Worm (Caenorhabditis elegans) whole organism, L1 larva: ENCODE results near the gene hrpf-2.

Source experiments
- C04F5.9 ChIP-seq: sonication (generic microtip); optimal IDR thresholded peaks from 2 replicates; lab custom pipeline; 2016; ENCODE audit warnings: missing genetic modification characterization, missing compliant biosample characterization
- egl-27 ChIP-seq, 2 experiments: fragments of 150-350 bp in 1 of 2; sonication (generic microtip); optimal IDR thresholded peaks; 3 replicates each; lab custom pipeline; 2017 to 2018; ENCODE audit warnings: missing biosample characterization in 2 of 2, missing genetic modification characterization in 2 of 2, missing genetic modification reagents in 2 of 2
- elt-2 ChIP-seq: sonication (generic microtip); optimal IDR thresholded peaks from 2 replicates; lab custom pipeline; 2016; ENCODE audit warnings: missing genetic modification characterization, mild to moderate bottlenecking, inconsistent platforms, missing compliant biosample characterization, missing genetic modification reagents
- fkh-10 ChIP-seq: sonication (generic microtip); optimal IDR thresholded peaks from 2 replicates; lab custom pipeline; 2017; ENCODE audit warnings: missing biosample characterization, missing genetic modification reagents, missing genetic modification characterization
- fos-1 ChIP-seq: fragments of 150-350 bp; optimal IDR thresholded peaks from 2 replicates; lab custom pipeline; 2014; ENCODE audit warnings: missing biosample characterization, missing genetic modification characterization
- jun-1 ChIP-seq: fragments of 150-350 bp; optimal IDR thresholded peaks from 2 replicates; lab custom pipeline; 2014; ENCODE audit warnings: missing biosample characterization, missing genetic modification reagents, missing genetic modification characterization
- mef-2 ChIP-seq: fragments of 150-350 bp; optimal IDR thresholded peaks from 2 replicates; lab custom pipeline; 2014; ENCODE audit warnings: missing biosample characterization, missing genetic modification characterization
- sox-4 ChIP-seq: sonication (generic microtip); optimal IDR thresholded peaks from 2 replicates; lab custom pipeline; 2016; ENCODE audit warnings: missing genetic modification characterization, missing compliant biosample characterization
- unc-30 ChIP-seq: sonication (generic microtip); optimal IDR thresholded peaks from 2 replicates; lab custom pipeline; 2017; ENCODE audit warnings: missing biosample characterization, missing genetic modification characterization
- unc-62 ChIP-seq: fragments of 150-350 bp; optimal IDR thresholded peaks from 2 replicates; lab custom pipeline; 2014; ENCODE audit warnings: missing biosample characterization, missing genetic modification reagents, missing genetic modification characterization
- ztf-11 ChIP-seq, 2 experiments: sonication (generic microtip); optimal IDR thresholded peaks; 2 replicates each; lab custom pipeline; 2016 to 2017; ENCODE audit warnings: missing genetic modification characterization in 2 of 2, missing biosample characterization in 1 of 2, missing compliant biosample characterization in 1 of 2

DNA sequence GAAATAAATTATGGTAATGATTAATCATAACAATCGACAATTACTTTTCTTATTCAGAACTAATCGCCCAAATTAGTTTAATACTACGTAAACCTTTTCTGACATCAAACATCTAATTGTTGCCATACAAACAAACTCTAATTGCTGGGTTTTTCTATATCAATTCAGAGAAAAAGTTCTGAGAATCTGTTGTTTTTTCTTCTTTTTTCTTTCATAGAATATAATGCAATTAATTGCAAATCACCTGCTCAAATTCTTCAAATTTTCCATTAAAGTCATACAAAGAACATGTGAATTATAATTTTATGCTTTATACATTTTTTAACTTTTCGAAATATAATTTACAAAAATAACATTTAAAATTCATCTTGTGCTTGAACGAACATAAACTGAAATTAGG lies 27.1 kb upstream of the hrpf-2 start:
- no peak for TF ChIP-seq unc-62
- no peak for TF ChIP-seq mef-2
- no peak for TF ChIP-seq ztf-11 (tag; optimal IDR thresholded peaks at IDR 0.05; lab: Kevin White, UChicago)
- no peak for TF ChIP-seq fkh-10
- no peak for TF ChIP-seq fos-1
- TF ChIP-seq sox-4 (tag; lab: Kevin White, UChicago) = no peak
- no peak for TF ChIP-seq egl-27 (tag; optimal IDR thresholded peaks at IDR 0.05; lab: Kevin White, UChicago)
- no peak for TF ChIP-seq unc-30
- no peak for TF ChIP-seq elt-2
- TF ChIP-seq C04F5.9 (tag; lab: Kevin White, UChicago) = no peak
- no peak for TF ChIP-seq jun-1 (tag; lab: Kevin White, UChicago)
